Fruit fly (Drosophila melanogaster) whole organism, pupa: ENCODE measurements around the gene Eig71Ei.

Source experiments
- CG10348 ChIP-seq: fragments of 200-800 bp; sonication (Bioruptor generic); IDR thresholded peaks from 2 replicates; pipeline ENCODE4 v1.3.6; 2022; ENCODE audit warnings: missing biosample characterization, missing genetic modification characterization
- CG12605 ChIP-seq: fragments of 200-800 bp; sonication (Bioruptor generic); IDR thresholded peaks from 2 replicates; pipeline ENCODE4 v1.3.6; 2022; ENCODE audit warnings: missing biosample characterization, missing genetic modification characterization
- CG13204 ChIP-seq: fragments of 200-800 bp; sonication (Bioruptor generic); optimal IDR thresholded peaks from 2 replicates; lab custom pipeline; 2018; ENCODE audit warnings: missing biosample characterization, mild to moderate bottlenecking, missing genetic modification characterization, moderate library complexity
- CG14655 ChIP-seq: fragments of 200-800 bp; sonication (Bioruptor generic); optimal IDR thresholded peaks from 3 replicates; lab custom pipeline; 2017; ENCODE audit warnings: mild to moderate bottlenecking, missing biosample characterization, missing genetic modification reagents, missing genetic modification characterization
- CG15710 ChIP-seq: fragments of 200-800 bp; sonication (Bioruptor generic); optimal IDR thresholded peaks from 2 replicates; lab custom pipeline; 2018; ENCODE audit warnings: missing biosample characterization, mild to moderate bottlenecking, missing genetic modification characterization, moderate library complexity
- CG17806 ChIP-seq: fragments of 200-800 bp; sonication (Bioruptor generic); optimal IDR thresholded peaks from 2 replicates; lab custom pipeline; 2018; ENCODE audit warnings: missing biosample characterization, mild to moderate bottlenecking, missing genetic modification characterization, moderate library complexity
- CG32121 ChIP-seq: fragments of 200-800 bp; sonication (Bioruptor generic); IDR thresholded peaks from 2 replicates; pipeline ENCODE4 v1.3.6; 2022; ENCODE audit warnings: missing biosample characterization, missing genetic modification characterization
- CG34367 ChIP-seq: fragments of 200-800 bp; sonication (Bioruptor generic); optimal IDR thresholded peaks from 2 replicates; lab custom pipeline; 2018; ENCODE audit warnings: missing biosample characterization, mild to moderate bottlenecking, missing genetic modification characterization
- CG4496 ChIP-seq: fragments of 200-800 bp; sonication (Bioruptor generic); IDR thresholded peaks from 3 replicates; pipeline ENCODE4 v1.3.6; 2022; ENCODE audit warnings: missing biosample characterization, missing genetic modification characterization
- CG8159 ChIP-seq: fragments of 200-800 bp; sonication (Bioruptor generic); optimal IDR thresholded peaks from 3 replicates; lab custom pipeline; 2018; ENCODE audit warnings: missing biosample characterization, mild to moderate bottlenecking, missing genetic modification characterization, moderate library complexity
- CG8301 ChIP-seq: fragments of 200-800 bp; sonication (Bioruptor generic); optimal IDR thresholded peaks from 2 replicates; lab custom pipeline; 2018; ENCODE audit warnings: missing biosample characterization, mild to moderate bottlenecking, missing genetic modification characterization
- CG9948 ChIP-seq: fragments of 200-800 bp; sonication (Bioruptor generic); optimal IDR thresholded peaks from 2 replicates; lab custom pipeline; 2018; ENCODE audit warnings: missing biosample characterization, mild to moderate bottlenecking, missing genetic modification characterization, moderate library complexity
- D1 ChIP-seq: fragments of 200-800 bp; sonication (Bioruptor generic); optimal IDR thresholded peaks from 2 replicates; lab custom pipeline; 2018; ENCODE audit warnings: missing biosample characterization, mild to moderate bottlenecking, missing genetic modification characterization, moderate library complexity
- EcR ChIP-seq: fragments of 200-800 bp; sonication (Bioruptor generic); optimal IDR thresholded peaks from 3 replicates; lab custom pipeline; 2019; ENCODE audit warnings: missing biosample characterization, missing genetic modification characterization, mild to moderate bottlenecking, moderate library complexity, missing genetic modification reagents
- Ets98B ChIP-seq: fragments of 200-800 bp; sonication (Bioruptor generic); IDR thresholded peaks from 2 replicates; pipeline ENCODE4 v1.3.6; 2022; ENCODE audit warnings: missing biosample characterization, missing genetic modification characterization
- Pif1A ChIP-seq: fragments of 200-800 bp; sonication (Bioruptor generic); optimal IDR thresholded peaks from 3 replicates; lab custom pipeline; 2016; ENCODE audit warnings: missing biosample characterization, missing genetic modification characterization
- Pif1B ChIP-seq: fragments of 200-800 bp; sonication (Bioruptor generic); optimal IDR thresholded peaks from 3 replicates; lab custom pipeline; 2016; ENCODE audit warnings: missing biosample characterization, missing genetic modification characterization
- Snoo ChIP-seq: fragments of 200-800 bp; sonication (Bioruptor generic); optimal IDR thresholded peaks from 3 replicates; lab custom pipeline; 2017; ENCODE audit warnings: missing biosample characterization, mild to moderate bottlenecking, missing genetic modification characterization, inconsistent platforms
- fd96Ca ChIP-seq: fragments of 200-800 bp; sonication (Bioruptor generic); IDR thresholded peaks from 3 replicates; pipeline ENCODE4 v1.3.6; 2022; ENCODE audit warnings: missing biosample characterization, missing genetic modification characterization
- gl ChIP-seq: fragments of 200-800 bp; sonication (Bioruptor generic); optimal IDR thresholded peaks from 2 replicates; lab custom pipeline; 2018; ENCODE audit warnings: missing biosample characterization, mild to moderate bottlenecking, missing genetic modification characterization
- rn ChIP-seq: fragments of 200-800 bp; sonication (Bioruptor generic); IDR thresholded peaks from 2 replicates; pipeline ENCODE4 v1.3.6; 2022; ENCODE audit warnings: missing biosample characterization, missing genetic modification characterization

Gene Eig71Ei

DNA sequence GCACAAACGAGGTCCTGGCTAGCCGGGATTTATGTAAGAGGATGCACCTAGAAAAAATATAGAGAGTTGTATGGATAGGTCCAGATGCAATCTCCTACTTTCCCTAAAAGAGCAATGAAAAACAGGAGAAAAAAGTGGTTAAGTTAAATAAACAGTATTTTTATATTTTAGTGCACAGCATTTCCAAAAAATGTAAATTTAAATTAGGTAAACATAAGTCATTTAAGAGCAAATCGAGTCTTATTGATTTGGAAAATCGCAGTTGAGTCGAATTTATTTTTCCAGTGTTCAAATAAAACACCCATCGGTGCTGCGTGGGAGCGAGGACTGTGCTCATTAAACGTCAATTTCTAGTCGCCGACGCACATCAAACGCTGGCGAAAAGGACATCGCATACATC lies 6.2 kb downstream of the Eig71Ei start:
- no peak for TF ChIP-seq D1 (tag; lab: Kevin White, UChicago)
- TF ChIP-seq CG32121 (GFP tag; lab: Robert Waterston, UW) = no peak

DNA sequence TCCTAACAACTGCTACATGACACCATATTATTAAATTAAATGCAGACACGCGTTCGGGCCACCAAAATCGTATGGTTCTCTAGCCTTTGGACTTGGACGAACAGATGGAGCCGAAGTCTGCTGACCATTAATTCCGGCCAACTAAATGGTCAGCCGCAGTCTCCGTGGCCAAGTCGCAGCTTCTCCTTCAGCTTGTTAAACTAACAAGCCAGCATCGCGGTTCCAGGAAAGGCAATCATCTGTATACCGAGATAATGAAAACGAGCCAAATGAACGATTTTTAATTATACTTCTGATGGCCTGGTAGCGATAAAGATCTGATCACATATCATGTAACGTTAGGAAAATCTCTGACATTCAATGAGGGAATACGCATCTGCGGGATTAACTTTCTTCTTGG lies 10.4 kb downstream of the Eig71Ei start:
- no peak for TF ChIP-seq Pif1B (GFP tag; lab: Kevin White, UChicago)
- TF ChIP-seq Snoo (tag; lab: Kevin White, UChicago) = no peak
- TF ChIP-seq fd96Ca (GFP tag; lab: Robert Waterston, UW) = no peak
- no peak for TF ChIP-seq CG15710 (tag; lab: Kevin White, UChicago)
- TF ChIP-seq CG32121 (GFP tag; lab: Robert Waterston, UW) = no peak
- TF ChIP-seq rn (GFP tag; lab: Robert Waterston, UW) = no peak
- no peak for TF ChIP-seq CG4496
- TF ChIP-seq gl = no peak
- TF ChIP-seq CG14655 (GFP tag; lab: Kevin White, UChicago) = no peak
- TF ChIP-seq CG8159 (tag; lab: Kevin White, UChicago) = no peak
- TF ChIP-seq Pif1A (GFP tag; lab: Kevin White, UChicago) = no peak

dm6 chr3L:15670455-15670854 lies 10.9 kb downstream of the Eig71Ei start:
- no peak for TF ChIP-seq CG17806 (tag; lab: Kevin White, UChicago)
- peak; percentile 25 for TF ChIP-seq Snoo (tag; lab: Kevin White, UChicago)
- no peak for TF ChIP-seq CG8301 (tag; lab: Kevin White, UChicago)
- peak; percentile 56 for TF ChIP-seq CG8159 (tag; lab: Kevin White, UChicago)
- TF ChIP-seq CG15710 (tag; lab: Kevin White, UChicago) = peak; percentile 17
- peak; percentile 7 for TF ChIP-seq CG9948 (tag; lab: Kevin White, UChicago)

DNA sequence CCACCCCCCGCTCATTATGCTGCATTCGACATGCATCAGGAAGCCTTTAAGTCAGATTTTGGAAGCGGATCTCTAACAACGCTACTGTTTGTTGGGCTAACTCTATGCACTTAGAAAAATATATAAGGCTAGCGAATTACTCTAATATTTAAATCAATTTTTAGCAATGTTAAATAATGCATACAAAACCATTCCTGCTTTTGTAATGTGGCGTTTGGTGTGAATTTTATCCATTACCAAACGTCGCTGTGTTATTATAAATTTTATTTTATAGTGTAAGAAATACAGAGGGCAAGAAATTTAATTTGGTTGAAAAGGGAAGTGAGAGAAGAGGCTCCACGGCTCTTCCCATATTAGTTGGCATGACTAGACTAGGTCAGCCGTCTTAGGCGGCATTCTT lies 13.3 kb downstream of the Eig71Ei start:
- TF ChIP-seq CG8159 (tag; lab: Kevin White, UChicago) = no peak
- no peak for TF ChIP-seq CG34367 (tag; lab: Kevin White, UChicago)
- TF ChIP-seq CG9948 (tag; lab: Kevin White, UChicago) = peak; percentile 3
- TF ChIP-seq CG14655 (GFP tag; lab: Kevin White, UChicago) = peak; percentile 14

- TF ChIP-seq Pif1A (GFP tag; lab: Kevin White, UChicago) (no peak), Ets98B (0 out of 2 replicates have a peak, but pooled peaks have one; percentile 14), Snoo (tag; lab: Kevin White, UChicago) (no peak), CG12605 (no peak), CG14655 (GFP tag; lab: Kevin White, UChicago) (peak; percentile 65), Pif1B (GFP tag; lab: Kevin White, UChicago) (no peak), rn (GFP tag; lab: Robert Waterston, UW) (no peak), gl (no peak), CG4496 (no peak), CG9948 (tag; lab: Kevin White, UChicago) (peak; percentile 23), CG34367 (tag; lab: Kevin White, UChicago) (no peak), CG17806 (tag; lab: Kevin White, UChicago) (no peak), CG15710 (tag; lab: Kevin White, UChicago) (no peak), CG8159 (tag; lab: Kevin White, UChicago) (no peak), EcR (GFP tag; lab: Kevin White, UChicago) (no peak), D1 (tag; lab: Kevin White, UChicago) (no peak), CG32121 (GFP tag; lab: Robert Waterston, UW) (no peak), CG13204 (no peak), CG10348 (no peak), CG8301 (tag; lab: Kevin White, UChicago) (peak; percentile 37), fd96Ca (GFP tag; lab: Robert Waterston, UW) (no peak)
These were observed 15.6 kb downstream of the Eig71Ei start for dm6 chr3L:15675111-15675510.

DNA sequence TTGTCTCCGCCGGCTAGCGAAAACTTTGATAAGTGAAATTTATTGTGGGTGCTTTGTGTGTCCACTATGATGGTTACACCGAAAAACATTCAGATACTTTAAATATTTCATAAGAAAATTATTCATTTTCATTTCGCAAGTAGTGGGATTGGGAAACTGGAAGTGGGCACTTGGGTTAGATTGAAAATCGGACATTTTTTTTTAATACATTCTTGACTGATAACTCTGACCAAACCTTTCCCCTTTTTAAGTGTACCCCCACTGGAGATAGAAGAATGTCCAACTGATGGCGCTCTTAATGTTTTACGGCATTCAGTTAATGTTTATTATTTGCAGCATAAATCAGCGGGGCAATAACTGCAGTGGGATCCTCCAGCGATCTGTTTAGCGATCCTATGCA lies 18.2 kb downstream of the Eig71Ei start:
- peak; percentile 1 for TF ChIP-seq CG14655 (GFP tag; lab: Kevin White, UChicago)
- no peak for TF ChIP-seq rn (GFP tag; lab: Robert Waterston, UW)
- TF ChIP-seq CG8159 (tag; lab: Kevin White, UChicago) = peak; percentile 5
- no peak for TF ChIP-seq CG12605
- no peak for TF ChIP-seq CG17806 (tag; lab: Kevin White, UChicago)
- TF ChIP-seq CG9948 (tag; lab: Kevin White, UChicago) = peak; percentile 20
- TF ChIP-seq, all 21 proteins: peak for 3

DNA sequence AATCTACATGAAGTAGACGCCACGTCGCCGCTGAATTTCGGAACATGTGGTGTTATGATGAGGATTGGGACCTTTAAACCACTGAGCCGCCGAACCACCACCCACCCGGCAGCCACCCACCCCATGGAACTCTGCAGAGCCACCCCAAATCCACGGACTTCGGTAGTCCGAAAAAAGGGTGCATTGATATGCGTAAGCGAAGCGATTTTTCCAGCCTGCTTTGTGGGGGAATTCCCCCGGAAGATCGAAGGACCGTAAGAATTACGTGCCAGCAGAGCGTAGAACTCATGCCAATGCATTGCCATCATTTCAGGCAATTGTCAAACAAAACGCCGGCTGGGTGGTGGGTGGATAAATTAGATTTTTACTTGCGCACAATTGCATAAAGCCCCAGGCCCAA lies 18.8 kb downstream of the Eig71Ei start:
- TF ChIP-seq CG12605 (no peak), CG13204 (no peak), CG34367 (tag; lab: Kevin White, UChicago) (no peak), D1 (tag; lab: Kevin White, UChicago) (no peak), CG14655 (GFP tag; lab: Kevin White, UChicago) (no peak), CG10348 (no peak), CG4496 (no peak), Ets98B (no peak), Snoo (tag; lab: Kevin White, UChicago) (no peak), CG32121 (GFP tag; lab: Robert Waterston, UW) (no peak), gl (no peak), CG8301 (tag; lab: Kevin White, UChicago) (no peak), CG17806 (tag; lab: Kevin White, UChicago) (no peak), CG15710 (tag; lab: Kevin White, UChicago) (no peak), EcR (GFP tag; lab: Kevin White, UChicago) (no peak)
- TF ChIP-seq, all 21 proteins: peak for 0
